Fruit fly (Drosophila melanogaster): ENCODE measurements around the gene Dpck.

The Dpck gene

DNA sequence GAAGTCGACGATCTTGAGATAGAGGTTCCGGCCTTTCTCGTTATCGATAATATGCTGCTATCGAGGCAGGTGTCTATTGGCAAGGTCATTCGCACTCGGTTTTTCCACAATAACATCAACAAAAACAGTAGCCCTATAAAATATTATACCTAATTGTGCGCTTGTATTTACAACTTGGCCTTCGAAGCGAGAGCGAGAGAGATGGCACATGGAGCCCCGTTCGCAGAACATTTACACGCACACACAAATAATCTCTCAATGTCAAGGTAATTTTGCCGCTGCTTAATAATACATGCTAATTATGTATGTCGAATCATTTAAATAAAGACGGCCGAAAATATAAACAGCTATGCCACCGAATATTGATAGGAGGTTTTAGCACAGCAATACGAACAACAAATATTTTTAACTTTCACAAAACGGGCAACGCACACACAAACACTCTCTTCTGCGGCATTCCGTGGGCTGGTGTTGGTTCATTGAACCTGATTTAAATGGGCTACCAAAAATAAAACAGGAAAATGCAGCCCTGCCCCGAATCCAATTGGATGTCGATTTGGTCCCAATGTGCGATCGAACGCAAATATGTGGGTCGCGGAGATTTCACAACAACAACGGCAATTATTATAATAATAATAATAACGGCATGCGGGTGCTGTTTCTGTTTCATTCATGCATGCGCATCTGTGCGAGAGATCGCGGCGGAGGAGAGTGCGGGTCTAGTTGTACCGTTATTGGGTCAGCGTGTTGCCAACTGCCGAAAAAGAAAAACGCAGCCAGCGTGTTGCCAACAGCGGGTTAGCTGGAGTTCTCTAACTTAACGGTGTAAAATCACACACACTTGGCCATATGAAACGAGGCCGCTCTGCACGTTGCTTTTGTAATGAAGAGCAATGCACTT is 40.4 kb downstream of the Dpck start (continued):
- TF ChIP-seq Sin3A (optimal IDR thresholded peaks at IDR 0.05) (no peak), CG3065 (GFP tag; optimal IDR thresholded peaks at IDR 0.05) (no peak), nerfin-2 (GFP tag; IDR thresholded peaks at IDR 0.05; ENCODE audit: partially characterized antibody) (no peak), CG17612 (GFP tag; IDR thresholded peaks at IDR 0.05) (no peak), CG14860 (GFP tag; IDR thresholded peaks at IDR 0.05; ENCODE audit: partially characterized antibody) (no peak), MESR4 (GFP tag; optimal IDR thresholded peaks at IDR 0.05) (no peak), Xbp1 (GFP tag; optimal IDR thresholded peaks at IDR 0.05) (no peak), Sry-β (GFP tag; optimal IDR thresholded peaks at IDR 0.05) (no peak), Sox100B (GFP tag; optimal IDR thresholded peaks at IDR 0.05) (peak; percentile 13), chif (GFP tag; optimal IDR thresholded peaks at IDR 0.05) (no peak), Bteb2 (GFP tag; optimal IDR thresholded peaks at IDR 0.05) (no peak), slbo (GFP tag; IDR thresholded peaks at IDR 0.05) (no peak), dysf (GFP tag; IDR thresholded peaks at IDR 0.05) (no peak), Doc2 (GFP tag; IDR thresholded peaks at IDR 0.05) (no peak), CG11398 (GFP tag; optimal IDR thresholded peaks at IDR 0.05) (no peak), CG17359 (tag; optimal IDR thresholded peaks at IDR 0.05) (no peak), Sox102F (GFP tag; optimal IDR thresholded peaks at IDR 0.05) (no peak), bcd (GFP tag; optimal IDR thresholded peaks at IDR 0.05) (no peak), zen2 (GFP tag; IDR thresholded peaks at IDR 0.05; ENCODE audit: partially characterized antibody) (no peak), Mrtf (GFP tag; IDR thresholded peaks at IDR 0.05) (no peak), CG17802 (tag; optimal IDR thresholded peaks at IDR 0.05) (peak; percentile 18), Opbp (GFP tag; IDR thresholded peaks at IDR 0.05; ENCODE audit: partially characterized antibody) (no peak), CG2712 (tag; optimal IDR thresholded peaks at IDR 0.05) (no peak), Hr51 (GFP tag; optimal IDR thresholded peaks at IDR 0.05) (no peak), CG14014 (GFP tag; IDR thresholded peaks at IDR 0.05) (no peak), CG2116 (GFP tag; optimal IDR thresholded peaks at IDR 0.05) (peak; percentile 26), phol (tag; optimal IDR thresholded peaks at IDR 0.05) (no peak), stc (GFP tag; IDR thresholded peaks at IDR 0.05) (0 out of 2 replicates have a peak, but pooled peaks have one; percentile 14), CG7786 (GFP tag; optimal IDR thresholded peaks at IDR 0.05) (no peak), CHES-1-like (GFP tag; optimal IDR thresholded peaks at IDR 0.05) (no peak), psq (GFP tag; optimal IDR thresholded peaks at IDR 0.05) (no peak), al (GFP tag; IDR thresholded peaks at IDR 0.05) (no peak), D19A (tag; optimal IDR thresholded peaks at IDR 0.05) (peak; percentile 11), Spps (tag; optimal IDR thresholded peaks at IDR 0.05) (no peak), exex (tag; optimal IDR thresholded peaks at IDR 0.05) (peak; percentile 42), CG32532 (GFP tag; IDR thresholded peaks at IDR 0.05) (no peak), CG17361 (GFP tag; IDR thresholded peaks at IDR 0.05) (no peak; the same call in 2 of the 3 replicates), luna (GFP tag; optimal IDR thresholded peaks at IDR 0.05) (no peak), CG11695 (GFP tag; IDR thresholded peaks at IDR 0.05) (0 out of 3 replicates have a peak, but pooled peaks have one; percentile 30), Hey (tag; optimal IDR thresholded peaks at IDR 0.05) (no peak), Fer2 (tag; optimal IDR thresholded peaks at IDR 0.05) (no peak), pum (GFP tag; optimal IDR thresholded peaks at IDR 0.05) (no peak), CG2678 (tag; optimal IDR thresholded peaks at IDR 0.05) (no peak), CG7928 (GFP tag; optimal IDR thresholded peaks at IDR 0.05) (no peak), peb (GFP tag; IDR thresholded peaks at IDR 0.05) (no peak), CG4424 (GFP tag; optimal IDR thresholded peaks at IDR 0.05) (no peak), Dek (tag; optimal IDR thresholded peaks at IDR 0.05) (no peak), CG10147 (GFP tag; optimal IDR thresholded peaks at IDR 0.05) (no peak), zen (tag; optimal IDR thresholded peaks at IDR 0.05) (no peak)

All from whole organism, embryonic.